Fruit fly (Drosophila melanogaster) whole organism, embryonic: Measurements from ENCODE around the gene Ubi-p5E.
A peak's percentile ranks its signal among the peaks of the same experiment; 100 is the strongest.

Source experiments
- B-H2 ChIP-seq: fragments of 200-800 bp; sonication (Bioruptor generic); optimal IDR thresholded peaks from 2 replicates; lab custom pipeline; 2018; ENCODE audit warnings: missing biosample characterization, mild to moderate bottlenecking, missing genetic modification characterization
- CG11695 ChIP-seq: fragments of 200-800 bp; sonication (Bioruptor generic); IDR thresholded peaks from 3 replicates; pipeline ENCODE4 v1.3.6; 2022; ENCODE audit warnings: missing biosample characterization, missing genetic modification characterization
- CG12071 ChIP-seq: fragments of 200-800 bp; sonication (Bioruptor generic); optimal IDR thresholded peaks from 3 replicates; lab custom pipeline; 2018; ENCODE audit warnings: missing biosample characterization, mild to moderate bottlenecking, missing genetic modification characterization
- CG12299 ChIP-seq: fragments of 200-800 bp; sonication (Bioruptor generic); optimal IDR thresholded peaks from 2 replicates; lab custom pipeline; 2018; ENCODE audit warnings: missing biosample characterization, mild to moderate bottlenecking, missing genetic modification characterization
- CG12942 ChIP-seq: fragments of 200-800 bp; sonication (Bioruptor generic); optimal IDR thresholded peaks from 3 replicates; lab custom pipeline; 2016; ENCODE audit warnings: missing biosample characterization, missing genetic modification characterization
- CG13894 ChIP-seq: fragments of 200-800 bp; sonication (Bioruptor generic); optimal IDR thresholded peaks from 3 replicates; lab custom pipeline; 2018; ENCODE audit warnings: missing biosample characterization, mild to moderate bottlenecking, missing genetic modification characterization, moderate library complexity
- CG14667 ChIP-seq: fragments of 200-800 bp; sonication (Bioruptor generic); IDR thresholded peaks from 2 replicates; pipeline ENCODE4 v1.3.6; 2022; ENCODE audit warnings: missing biosample characterization, missing genetic modification characterization
- CG15514 ChIP-seq: fragments of 200-800 bp; sonication (Bioruptor generic); optimal IDR thresholded peaks from 3 replicates; lab custom pipeline; 2017; ENCODE audit warnings: missing biosample characterization, missing genetic modification characterization, mild to moderate bottlenecking, moderate library complexity, missing genetic modification reagents
- CG1647 ChIP-seq: fragments of 200-800 bp; sonication (Bioruptor generic); optimal IDR thresholded peaks from 3 replicates; lab custom pipeline; 2016; ENCODE audit warnings: missing biosample characterization, missing genetic modification characterization
- CG17912 ChIP-seq: fragments of 200-800 bp; sonication (Bioruptor generic); optimal IDR thresholded peaks from 2 replicates; lab custom pipeline; 2018; ENCODE audit warnings: missing biosample characterization, mild to moderate bottlenecking, missing genetic modification characterization
- CG18476 ChIP-seq: fragments of 200-800 bp; sonication (Bioruptor generic); optimal IDR thresholded peaks from 2 replicates; lab custom pipeline; 2016; ENCODE audit warnings: missing biosample characterization, mild to moderate bottlenecking, missing genetic modification characterization
- CG18599 ChIP-seq: fragments of 200-800 bp; sonication (Bioruptor generic); optimal IDR thresholded peaks from 3 replicates; lab custom pipeline; 2017; ENCODE audit warnings: missing biosample characterization, missing genetic modification characterization, mild to moderate bottlenecking, moderate library complexity, missing genetic modification reagents
- CG2129 ChIP-seq: fragments of 200-800 bp; sonication (Bioruptor generic); IDR thresholded peaks from 2 replicates; pipeline ENCODE4 v1.3.6; 2022; ENCODE audit warnings: missing biosample characterization, missing genetic modification characterization; ENCODE audit not compliant: partially characterized antibody
- CG2889 ChIP-seq: fragments of 200-800 bp; sonication (Bioruptor generic); IDR thresholded peaks from 3 replicates; pipeline ENCODE4 v1.3.6; 2022; ENCODE audit warnings: missing biosample characterization, missing genetic modification characterization
- CG31388 ChIP-seq: fragments of 200-800 bp; sonication (Bioruptor generic); optimal IDR thresholded peaks from 2 replicates; lab custom pipeline; 2016; ENCODE audit warnings: missing biosample characterization, missing genetic modification characterization
- CG4360 ChIP-seq: fragments of 200-800 bp; sonication (Bioruptor generic); IDR thresholded peaks from 2 replicates; pipeline ENCODE4 v1.3.6; 2022; ENCODE audit warnings: missing biosample characterization, missing genetic modification characterization
- CG4707 ChIP-seq: fragments of 200-800 bp; sonication (Bioruptor generic); optimal IDR thresholded peaks from 2 replicates; lab custom pipeline; 2018; ENCODE audit warnings: missing biosample characterization, mild to moderate bottlenecking, missing genetic modification characterization, moderate library complexity
- CG8388 ChIP-seq: fragments of 200-800 bp; sonication (Bioruptor generic); optimal IDR thresholded peaks from 2 replicates; lab custom pipeline; 2019; ENCODE audit warnings: missing biosample characterization, mild to moderate bottlenecking, missing genetic modification characterization, moderate library complexity
- Dfd ChIP-seq, 2 experiments: fragments of >200 bp; optimal IDR thresholded peaks; 2 replicates each; lab custom pipeline; 2017; ENCODE audit warnings: missing biosample characterization in 2 of 2, missing genetic modification characterization in 2 of 2
- HLH54F ChIP-seq: fragments of 200-800 bp; sonication (Bioruptor generic); optimal IDR thresholded peaks from 3 replicates; lab custom pipeline; 2016; ENCODE audit warnings: missing biosample characterization, missing genetic modification characterization
- Med ChIP-seq: fragments of 200-800 bp; sonication (Bioruptor generic); peaks from one replicate; lab custom pipeline; 2016; ENCODE audit warnings: missing biosample characterization, missing genetic modification characterization, mild to moderate bottlenecking, inconsistent platforms, moderate library complexity
- Mrtf ChIP-seq: fragments of 200-800 bp; sonication (Bioruptor generic); IDR thresholded peaks from 3 replicates; pipeline ENCODE4 v1.3.6; 2022; ENCODE audit warnings: missing biosample characterization, missing genetic modification characterization
- Neu2 ChIP-seq: fragments of 200-800 bp; sonication (Bioruptor generic); optimal IDR thresholded peaks from 3 replicates; lab custom pipeline; 2016; ENCODE audit warnings: missing biosample characterization, missing genetic modification characterization, borderline replicate concordance
- Sox100B ChIP-seq: fragments of 200-800 bp; sonication (Bioruptor generic); optimal IDR thresholded peaks from 3 replicates; lab custom pipeline; 2018; ENCODE audit warnings: missing biosample characterization, mild to moderate bottlenecking, missing genetic modification characterization
- amos ChIP-seq: fragments of 200-800 bp; sonication (Bioruptor generic); IDR thresholded peaks from 2 replicates; pipeline ENCODE4 v1.3.6; 2022; ENCODE audit warnings: missing biosample characterization, missing genetic modification characterization; ENCODE audit not compliant: partially characterized antibody
- aop ChIP-seq: fragments of 200-800 bp; sonication (Bioruptor generic); IDR thresholded peaks from 2 replicates; pipeline ENCODE4 v1.3.6; 2022; ENCODE audit warnings: missing biosample characterization, missing genetic modification characterization
- ash1 ChIP-seq: fragments of 200-800 bp; sonication (Bioruptor generic); optimal IDR thresholded peaks from 2 replicates; lab custom pipeline; 2018; ENCODE audit warnings: missing biosample characterization, mild to moderate bottlenecking, missing genetic modification characterization
- ato ChIP-seq: fragments of 200-800 bp; sonication (Bioruptor generic); IDR thresholded peaks from 2 replicates; pipeline ENCODE4 v1.3.6; 2022; ENCODE audit warnings: missing biosample characterization, missing genetic modification characterization; ENCODE audit not compliant: partially characterized antibody
- btn ChIP-seq: fragments of 200-800 bp; sonication (Bioruptor generic); optimal IDR thresholded peaks from 2 replicates; lab custom pipeline; 2016; ENCODE audit warnings: missing biosample characterization, missing genetic modification characterization
- cad ChIP-seq: fragments of >200 bp; optimal IDR thresholded peaks from 2 replicates; lab custom pipeline; 2017; ENCODE audit warnings: missing biosample characterization, missing genetic modification characterization
- cg ChIP-seq: fragments of 200-800 bp; sonication (Bioruptor generic); optimal IDR thresholded peaks from 3 replicates; lab custom pipeline; 2019; ENCODE audit warnings: missing biosample characterization, mild to moderate bottlenecking, missing genetic modification characterization, moderate library complexity
- chif ChIP-seq, 2 experiments: fragments of 200-800 bp; sonication (Bioruptor generic); optimal IDR thresholded peaks; 3 replicates each; lab custom pipeline; 2016; ENCODE audit warnings: missing biosample characterization in 2 of 2, missing genetic modification characterization in 2 of 2
- corto ChIP-seq: fragments of 200-800 bp; sonication (Bioruptor generic); optimal IDR thresholded peaks from 2 replicates; lab custom pipeline; 2016; ENCODE audit warnings: missing biosample characterization, mild to moderate bottlenecking, missing genetic modification characterization, moderate library complexity
- crp ChIP-seq, 2 experiments: fragments of 200-800 bp; sonication (Bioruptor generic); optimal IDR thresholded peaks; 2 replicates in 1 of 2; 3 replicates in 1 of 2; lab custom pipeline; 2017; ENCODE audit warnings: missing biosample characterization in 2 of 2, missing genetic modification characterization in 2 of 2, mild to moderate bottlenecking in 1 of 2, moderate library complexity in 1 of 2
- dati ChIP-seq: fragments of 200-800 bp; sonication (Bioruptor generic); IDR thresholded peaks from 2 replicates; pipeline ENCODE4 v1.3.6; 2022; ENCODE audit warnings: missing biosample characterization, missing genetic modification characterization
- dmrt99B ChIP-seq: fragments of 200-800 bp; sonication (Bioruptor generic); optimal IDR thresholded peaks from 2 replicates; lab custom pipeline; 2018; ENCODE audit warnings: missing biosample characterization, mild to moderate bottlenecking, missing genetic modification characterization, moderate library complexity
- dpn ChIP-seq, 2 experiments: fragments of 200-800 bp; sonication (Bioruptor generic); optimal IDR thresholded peaks; 3 replicates each; lab custom pipeline; 2016; ENCODE audit warnings: missing biosample characterization in 2 of 2, missing genetic modification characterization in 2 of 2
- eve ChIP-seq, 2 experiments: fragments of >200 bp; optimal IDR thresholded peaks; 2 replicates each; lab custom pipeline; 2017; ENCODE audit warnings: missing biosample characterization in 2 of 2, missing genetic modification characterization in 2 of 2
- fd102C ChIP-seq: fragments of 200-800 bp; sonication (Bioruptor generic); optimal IDR thresholded peaks from 2 replicates; lab custom pipeline; 2018; ENCODE audit warnings: missing biosample characterization, mild to moderate bottlenecking, missing genetic modification characterization, moderate library complexity
- fu2 ChIP-seq: fragments of 200-800 bp; sonication (Bioruptor generic); optimal IDR thresholded peaks from 2 replicates; lab custom pipeline; 2016; ENCODE audit warnings: missing biosample characterization, missing genetic modification characterization
- grn ChIP-seq: fragments of 200-800 bp; sonication (Bioruptor generic); optimal IDR thresholded peaks from 3 replicates; lab custom pipeline; 2017; ENCODE audit warnings: missing biosample characterization, missing genetic modification characterization
- gsb-n ChIP-seq: fragments of 200-800 bp; sonication (Bioruptor generic); optimal IDR thresholded peaks from 3 replicates; lab custom pipeline; 2018; ENCODE audit warnings: missing biosample characterization, mild to moderate bottlenecking, missing genetic modification characterization
- knrl ChIP-seq: fragments of 200-800 bp; sonication (Bioruptor generic); IDR thresholded peaks from 3 replicates; pipeline ENCODE4 v1.3.6; 2022; ENCODE audit warnings: missing biosample characterization, missing genetic modification characterization; ENCODE audit not compliant: partially characterized antibody
- lov ChIP-seq, 2 experiments: fragments of 200-800 bp in 1 of 2; fragments of >200 bp in 1 of 2; sonication (Bioruptor generic) in 1 of 2; IDR thresholded peaks in 1 of 2; optimal IDR thresholded peaks in 1 of 2; 2 replicates in 1 of 2; 3 replicates in 1 of 2; pipeline versions ENCODE4 v1.3.6 to Lab custom; 2017 to 2022; ENCODE audit warnings: missing biosample characterization in 1 of 2, missing genetic modification characterization in 1 of 2
- nom ChIP-seq: fragments of 200-800 bp; sonication (Bioruptor generic); optimal IDR thresholded peaks from 2 replicates; lab custom pipeline; 2017; ENCODE audit warnings: missing biosample characterization, missing genetic modification characterization, mild to moderate bottlenecking, moderate library complexity, missing genetic modification reagents
- pho ChIP-seq: fragments of 200-800 bp; sonication (Bioruptor generic); optimal IDR thresholded peaks from 2 replicates; lab custom pipeline; 2016; ENCODE audit warnings: missing biosample characterization, missing genetic modification characterization
- tap ChIP-seq: fragments of 200-800 bp; optimal IDR thresholded peaks from 3 replicates; lab custom pipeline; 2019; ENCODE audit warnings: missing biosample characterization, mild to moderate bottlenecking, missing genetic modification characterization, moderate library complexity
- trem ChIP-seq: fragments of 200-800 bp; optimal IDR thresholded peaks from 3 replicates; lab custom pipeline; 2019; ENCODE audit warnings: missing biosample characterization, mild to moderate bottlenecking, missing genetic modification characterization, moderate library complexity
- trh ChIP-seq: fragments of 200-800 bp; sonication (Bioruptor generic); optimal IDR thresholded peaks from 2 replicates; lab custom pipeline; 2016; ENCODE audit warnings: missing biosample characterization, missing genetic modification characterization
- twi ChIP-seq: fragments of 200-800 bp; optimal IDR thresholded peaks from 2 replicates; lab custom pipeline; 2019; ENCODE audit warnings: missing biosample characterization, mild to moderate bottlenecking, missing genetic modification characterization, moderate library complexity
- zen ChIP-seq: fragments of 200-800 bp; sonication (Bioruptor generic); optimal IDR thresholded peaks from 3 replicates; lab custom pipeline; 2018; ENCODE audit warnings: missing biosample characterization, mild to moderate bottlenecking, missing genetic modification characterization, moderate library complexity

The Ubi-p5E gene

dm6 chrX:6287842-6288241 is 8.4 kb upstream of the Ubi-p5E start, which contains the start of the genes Top3beta and wuho (continued):
- TF ChIP-seq Neu2 (no peak), corto (GFP tag; lab: Kevin White, UChicago) (no peak), fu2 (no peak), CG2889 (GFP tag; lab: Robert Waterston, UW) (no peak), eve (GFP tag; optimal IDR thresholded peaks at IDR 0.05; lab: Kevin White, UChicago) (no peak), CG31388 (GFP tag; lab: Kevin White, UChicago) (no peak), trem (tag; lab: Kevin White, UChicago) (peak; percentile 78), twi (tag; lab: Kevin White, UChicago) (peak; percentile 23), lov (optimal IDR thresholded peaks at IDR 0.05; lab: Kevin White, UChicago) (no peak), lov (GFP tag; IDR thresholded peaks at IDR 0.05; lab: Robert Waterston, UW) (no peak), CG18599 (no peak), dati (no peak), CG4360 (GFP tag; lab: Robert Waterston, UW) (no peak), CG1647 (GFP tag; lab: Kevin White, UChicago) (no peak), amos (GFP tag; lab: Robert Waterston, UW) (peak; percentile 75), CG12299 (peak; percentile 44), trh (GFP tag; lab: Kevin White, UChicago) (no peak), HLH54F (GFP tag; lab: Kevin White, UChicago) (peak; percentile 39), pho (GFP tag; lab: Kevin White, UChicago) (peak; percentile 57), zen (tag; lab: Kevin White, UChicago) (peak; percentile 80), CG17912 (GFP tag; lab: Kevin White, UChicago) (peak; percentile 62), grn (peak; percentile 100), CG12071 (GFP tag; lab: Kevin White, UChicago) (no peak), CG15514 (GFP tag; lab: Kevin White, UChicago) (peak; percentile 88), tap (tag; lab: Kevin White, UChicago) (no peak), fd102C (GFP tag; lab: Kevin White, UChicago) (no peak), CG2129 (GFP tag; lab: Robert Waterston, UW) (0 out of 2 replicates have a peak, but pooled peaks have one; percentile 16), dmrt99B (tag; lab: Kevin White, UChicago) (no peak), Mrtf (GFP tag; lab: Robert Waterston, UW) (no peak), ash1 (peak; percentile 62), knrl (GFP tag; lab: Robert Waterston, UW) (peak; percentile 59)

dm6 chrX:6283470-6283869 is 4.0 kb upstream of the Ubi-p5E start, which contains the start of gene CG11700:
Gene CG11700, minus strand, starts transcription at chrX:6283575.
- TF ChIP-seq aop (GFP tag; lab: Robert Waterston, UW) (0 out of 2 replicates have a peak, but pooled peaks have one; percentile 16), cg (GFP tag; lab: Kevin White, UChicago) (peak; percentile 55), CG18476 (GFP tag; lab: Kevin White, UChicago) (no peak), CG8388 (GFP tag; lab: Kevin White, UChicago) (no peak), CG4707 (no peak), CG12942 (no peak), CG13894 (tag; lab: Kevin White, UChicago) (no peak), cad (no peak), gsb-n (tag; lab: Kevin White, UChicago) (peak; percentile 54), B-H2 (GFP tag; lab: Kevin White, UChicago) (no peak), nom (peak; percentile 50), ato (no peak), crp (GFP tag; optimal IDR thresholded peaks at IDR 0.05; lab: Kevin White, UChicago) (no peak), btn (no peak), Med (GFP tag; lab: Kevin White, UChicago) (peak; percentile 15), Sox100B (no peak), chif (GFP tag; optimal IDR thresholded peaks at IDR 0.05; lab: Kevin White, UChicago) (no peak), Dfd (GFP tag; optimal IDR thresholded peaks at IDR 0.05; lab: Kevin White, UChicago) (no peak), CG11695 (GFP tag; lab: Robert Waterston, UW) (no peak), CG14667 (GFP tag; lab: Robert Waterston, UW) (no peak), dpn (GFP tag; optimal IDR thresholded peaks at IDR 0.05; lab: Kevin White, UChicago) (no peak)
